Fruit fly (Drosophila melanogaster): ENCODE measurements around the gene if.

if gene

dm6 chrX:16791920-16792829 is 8.9 kb upstream of the if start, which contains the start of gene CG4768:
Gene CG4768, plus strand, starts transcription at chrX:16792119.
- peak; percentile 98 for TF ChIP-seq CG15514 (GFP tag; optimal IDR thresholded peaks at IDR 0.05)
- TF ChIP-seq CG4617 (GFP tag; optimal IDR thresholded peaks at IDR 0.05; ENCODE audit: borderline replicate concordance): peak; percentile 40
- peak; percentile 0 for TF ChIP-seq HmgZ (tag; optimal IDR thresholded peaks at IDR 0.05)
- TF ChIP-seq HLH4C (GFP tag; IDR thresholded peaks at IDR 0.05; ENCODE audit: partially characterized antibody): no peak
- TF ChIP-seq CG10431 (GFP tag; optimal IDR thresholded peaks at IDR 0.05): peak; percentile 13
- TF ChIP-seq unc-4 (GFP tag; IDR thresholded peaks at IDR 0.05; ENCODE audit: partially characterized antibody): 0 out of 2 replicates have a peak, but pooled peaks have one; percentile 21
- no peak for TF ChIP-seq CG13123 (GFP tag; optimal IDR thresholded peaks at IDR 0.05)
- no peak for TF ChIP-seq seq (GFP tag; IDR thresholded peaks at IDR 0.05)
- TF ChIP-seq dan (GFP tag; IDR thresholded peaks at IDR 0.05): no peak
- TF ChIP-seq MESR4 (GFP tag; optimal IDR thresholded peaks at IDR 0.05): peak; percentile 85
- TF ChIP-seq CG3407 (GFP tag; optimal IDR thresholded peaks at IDR 0.05): no peak
- no peak for TF ChIP-seq GATAe (GFP tag; conservative IDR thresholded peaks at IDR 0.05)
- no peak for TF ChIP-seq Kr (GFP tag; optimal IDR thresholded peaks at IDR 0.05)
- no peak for TF ChIP-seq CG10565 (GFP tag; optimal IDR thresholded peaks at IDR 0.05)
- TF ChIP-seq Adf1 (GFP tag; IDR thresholded peaks at IDR 0.05): 0 out of 2 replicates have a peak, but pooled peaks have one; percentile 42
- peak; percentile 73 for TF ChIP-seq row (GFP tag; IDR thresholded peaks at IDR 0.05)
- TF ChIP-seq D (optimal IDR thresholded peaks at IDR 0.05): peak; percentile 64
- TF ChIP-seq D (GFP tag; optimal IDR thresholded peaks at IDR 0.05): no peak
- no peak for TF ChIP-seq CG7786 (GFP tag; optimal IDR thresholded peaks at IDR 0.05)
- TF ChIP-seq CG17385 (GFP tag; optimal IDR thresholded peaks at IDR 0.05): peak; percentile 90
- TF ChIP-seq gsb (GFP tag; IDR thresholded peaks at IDR 0.05): no peak
- no peak for TF ChIP-seq CG33213 (GFP tag; optimal IDR thresholded peaks at IDR 0.05)
- TF ChIP-seq CG9817 (tag; optimal IDR thresholded peaks at IDR 0.05): no peak
- peak; percentile 16; the same call in 1 of the 2 replicates for TF ChIP-seq CG13287 (GFP tag; IDR thresholded peaks at IDR 0.05; ENCODE audit: partially characterized antibody)
- no peak for TF ChIP-seq sens-2 (GFP tag; IDR thresholded peaks at IDR 0.05)
- TF ChIP-seq Ravus (GFP tag; IDR thresholded peaks at IDR 0.05): no peak
- TF ChIP-seq insv (GFP tag; optimal IDR thresholded peaks at IDR 0.05): peak in 1 of 2 experiments; percentile 50
- TF ChIP-seq Ets65A (GFP tag): peak; percentile 70
- TF ChIP-seq CG10543 (GFP tag; optimal IDR thresholded peaks at IDR 0.05): peak; percentile 30
- TF ChIP-seq CG8290 (GFP tag; optimal IDR thresholded peaks at IDR 0.05): no peak
- TF ChIP-seq CG8290 (tag; optimal IDR thresholded peaks at IDR 0.05): peak in 1 of 2 experiments; percentile 3
- no peak for TF ChIP-seq CG11723 (GFP tag; optimal IDR thresholded peaks at IDR 0.05)
- TF ChIP-seq CG17612 (GFP tag; IDR thresholded peaks at IDR 0.05): no peak
- TF ChIP-seq CG8944 (GFP tag; optimal IDR thresholded peaks at IDR 0.05): no peak
- TF ChIP-seq YL-1 (GFP tag; optimal IDR thresholded peaks at IDR 0.05): peak; percentile 10
- TF ChIP-seq sqz (GFP tag; optimal IDR thresholded peaks at IDR 0.05): no peak
- TF ChIP-seq CG12744 (GFP tag; optimal IDR thresholded peaks at IDR 0.05): no peak
- TF ChIP-seq hkb (optimal IDR thresholded peaks at IDR 0.05): no peak
- no peak for TF ChIP-seq hkb (GFP tag; IDR thresholded peaks at IDR 0.05)
- no peak for TF ChIP-seq ac (GFP tag; optimal IDR thresholded peaks at IDR 0.05)
- no peak for TF ChIP-seq CG31224 (GFP tag; IDR thresholded peaks at IDR 0.05)
- no peak for TF ChIP-seq eve (GFP tag; optimal IDR thresholded peaks at IDR 0.05)
- TF ChIP-seq zen (tag; optimal IDR thresholded peaks at IDR 0.05): no peak
- no peak for TF ChIP-seq CG4282 (GFP tag; optimal IDR thresholded peaks at IDR 0.05)
- TF ChIP-seq Fer1 (GFP tag; optimal IDR thresholded peaks at IDR 0.05): peak; percentile 17
- no peak for TF ChIP-seq jumu (GFP tag; optimal IDR thresholded peaks at IDR 0.05)
- peak; percentile 7 for TF ChIP-seq CG13624 (GFP tag; optimal IDR thresholded peaks at IDR 0.05)
- TF ChIP-seq pzg (GFP tag; optimal IDR thresholded peaks at IDR 0.05): peak; percentile 25
- TF ChIP-seq NfI (GFP tag; optimal IDR thresholded peaks at IDR 0.05): peak; percentile 19
- no peak for TF ChIP-seq rib (GFP tag; IDR thresholded peaks at IDR 0.05)
